1 fruit fly cellular context compared by ENCODE assay signal in genomic region chrX:2270557-2270930, dm6.
TF ChIP-seq lines count a peak whose summit lies in the region.

Gene CG2924, minus strand, starts transcription at chrX:2270761.

TF ChIP-seq in whole organism, embryonic, 481 proteins besides CTCF, POLR2A, EP300 and RAD21 (continued from another document):
- TF ChIP-seq inv (GFP tag; IDR thresholded peaks at IDR 0.05; lab: Robert Waterston, UW; ENCODE audit: partially characterized antibody) (peak; percentile 100), CG17568 (GFP tag; optimal IDR thresholded peaks at IDR 0.05; lab: Kevin White, UChicago) (no peak), cas (GFP tag; IDR thresholded peaks at IDR 0.05; lab: Robert Waterston, UW) (peak; percentile 56; the same call in 1 of the 2 replicates), hb (GFP tag; IDR thresholded peaks at IDR 0.05; lab: Robert Waterston, UW; ENCODE audit: partially characterized antibody) (peak; percentile 99), CG10462 (GFP tag; optimal IDR thresholded peaks at IDR 0.05; lab: Kevin White, UChicago) (no peak), Lim3 (GFP tag; IDR thresholded peaks at IDR 0.05; lab: Robert Waterston, UW) (no peak), CG11696 (GFP tag; IDR thresholded peaks at IDR 0.05; lab: Robert Waterston, UW) (no peak), CG6765 (GFP tag; optimal IDR thresholded peaks at IDR 0.05; lab: Kevin White, UChicago) (no peak), CG9215 (GFP tag; IDR thresholded peaks at IDR 0.05; lab: Robert Waterston, UW) (no peak; the same call in 1 of the 2 replicates), tna (GFP tag; IDR thresholded peaks at IDR 0.05; lab: Robert Waterston, UW; ENCODE audit: partially characterized antibody) (peak; percentile 99), gem (tag; optimal IDR thresholded peaks at IDR 0.05; lab: Kevin White, UChicago) (peak; percentile 3), Ets97D (GFP tag; optimal IDR thresholded peaks at IDR 0.05; lab: Kevin White, UChicago) (peak; percentile 92), CG8765 (GFP tag; IDR thresholded peaks at IDR 0.05; lab: Robert Waterston, UW) (peak; percentile 61), CG34224 (GFP tag; IDR thresholded peaks at IDR 0.05; lab: Robert Waterston, UW; ENCODE audit: partially characterized antibody) (peak; percentile 99), Ets65A (GFP tag; lab: Kevin White, UChicago) (peak; percentile 94), CG3065 (GFP tag; optimal IDR thresholded peaks at IDR 0.05; lab: Kevin White, UChicago) (no peak), org-1 (GFP tag; optimal IDR thresholded peaks at IDR 0.05; lab: Kevin White, UChicago) (no peak), TFAM (GFP tag; optimal IDR thresholded peaks at IDR 0.05; lab: Kevin White, UChicago) (no peak), cwo (GFP tag; optimal IDR thresholded peaks at IDR 0.05; lab: Kevin White, UChicago) (peak; percentile 18), CG15073 (GFP tag; optimal IDR thresholded peaks at IDR 0.05; lab: Kevin White, UChicago) (no peak), Atf-2 (GFP tag; optimal IDR thresholded peaks at IDR 0.05; lab: Kevin White, UChicago) (peak; percentile 6), CG3847 (GFP tag; IDR thresholded peaks at IDR 0.05; lab: Robert Waterston, UW) (peak; percentile 73), Dbx (GFP tag; IDR thresholded peaks at IDR 0.05; lab: Robert Waterston, UW) (peak; percentile 91), E2f2 (GFP tag; IDR thresholded peaks at IDR 0.05; lab: Robert Waterston, UW) (peak; percentile 95), CG2889 (GFP tag; IDR thresholded peaks at IDR 0.05; lab: Robert Waterston, UW) (no peak), CG34376 (GFP tag; optimal IDR thresholded peaks at IDR 0.05; lab: Kevin White, UChicago) (peak; percentile 51), bab2 (GFP tag; optimal IDR thresholded peaks at IDR 0.05; lab: Kevin White, UChicago) (peak; percentile 67), Aef1 (GFP tag; IDR thresholded peaks at IDR 0.05; lab: Robert Waterston, UW) (peak; percentile 88), CHES-1-like (GFP tag; optimal IDR thresholded peaks at IDR 0.05; lab: Kevin White, UChicago) (peak; percentile 64), wor (GFP tag; IDR thresholded peaks at IDR 0.05; lab: Robert Waterston, UW) (no peak)
